Fruit fly (Drosophila melanogaster): Measurements from ENCODE around the gene CG31286.

Gene CG31286

dm6 chr3R:6664371-6665116 is 23.5 kb downstream of the CG31286 start (continued):
- TF ChIP-seq ara (GFP tag; IDR thresholded peaks at IDR 0.05), result no peak; the same call in 1 of the 2 replicates
- no peak for TF ChIP-seq dan (GFP tag; IDR thresholded peaks at IDR 0.05)
- TF ChIP-seq nerfin-1 (tag; optimal IDR thresholded peaks at IDR 0.05), result no peak
- no peak; the same call in 2 of the 3 replicates for TF ChIP-seq otp (GFP tag; IDR thresholded peaks at IDR 0.05)
- TF ChIP-seq CG11456 (GFP tag; IDR thresholded peaks at IDR 0.05), result no peak
- 0 out of 2 replicates have a peak, but pooled peaks have one; percentile 33 for TF ChIP-seq CG11696 (GFP tag; IDR thresholded peaks at IDR 0.05)
- no peak for TF ChIP-seq CG7372 (GFP tag; IDR thresholded peaks at IDR 0.05)
- no peak for TF ChIP-seq croc (GFP tag; conservative IDR thresholded peaks at IDR 0.05)
- no peak for TF ChIP-seq B-H1 (GFP tag; IDR thresholded peaks at IDR 0.05)
- TF ChIP-seq D19A (tag; optimal IDR thresholded peaks at IDR 0.05), result peak; percentile 16
- no peak for TF ChIP-seq CG3838 (GFP tag; optimal IDR thresholded peaks at IDR 0.05)
- TF ChIP-seq gem (tag; optimal IDR thresholded peaks at IDR 0.05), result peak; percentile 29
- TF ChIP-seq CG1832 (GFP tag; optimal IDR thresholded peaks at IDR 0.05), result no peak
- TF ChIP-seq CG8478 (optimal IDR thresholded peaks at IDR 0.05), result no peak
- no peak for TF ChIP-seq gcm (GFP tag; optimal IDR thresholded peaks at IDR 0.05)
- no peak for TF ChIP-seq nau (GFP tag; optimal IDR thresholded peaks at IDR 0.05)
- TF ChIP-seq E2f2 (GFP tag; IDR thresholded peaks at IDR 0.05), result peak; percentile 66
- TF ChIP-seq CG8089 (GFP tag; optimal IDR thresholded peaks at IDR 0.05), result no peak
- no peak for TF ChIP-seq HmgD (GFP tag; optimal IDR thresholded peaks at IDR 0.05)
- 0 out of 3 replicates have a peak, but pooled peaks have one; percentile 9 for TF ChIP-seq CG16813 (GFP tag; IDR thresholded peaks at IDR 0.05; ENCODE audit: partially characterized antibody)
- TF ChIP-seq unpg (GFP tag; optimal IDR thresholded peaks at IDR 0.05), result no peak
- no peak for TF ChIP-seq Myb (GFP tag; optimal IDR thresholded peaks at IDR 0.05)
- no peak for TF ChIP-seq gcm2 (GFP tag; optimal IDR thresholded peaks at IDR 0.05)
- TF ChIP-seq CG3726 (GFP tag; IDR thresholded peaks at IDR 0.05), result no peak
- TF ChIP-seq CG17612 (GFP tag; IDR thresholded peaks at IDR 0.05), result no peak
- no peak for TF ChIP-seq sob (GFP tag; IDR thresholded peaks at IDR 0.05)
- TF ChIP-seq Stat92E (GFP tag; optimal IDR thresholded peaks at IDR 0.05), result no peak
- TF ChIP-seq chn (GFP tag; optimal IDR thresholded peaks at IDR 0.05), result no peak
- peak; percentile 30; the same call in 2 of the 3 replicates for TF ChIP-seq ci (GFP tag; IDR thresholded peaks at IDR 0.05)
- no peak for TF ChIP-seq mld (GFP tag; IDR thresholded peaks at IDR 0.05; ENCODE audit: partially characterized antibody)
- TF ChIP-seq slbo (GFP tag; IDR thresholded peaks at IDR 0.05), result no peak
- TF ChIP-seq CG12942 (GFP tag; optimal IDR thresholded peaks at IDR 0.05), result peak; percentile 5
- no peak for TF ChIP-seq twi (tag; optimal IDR thresholded peaks at IDR 0.05)
- TF ChIP-seq CG17568 (GFP tag; optimal IDR thresholded peaks at IDR 0.05), result no peak
- no peak; the same call in 2 of the 3 replicates for TF ChIP-seq hb (GFP tag; IDR thresholded peaks at IDR 0.05; ENCODE audit: partially characterized antibody)
- TF ChIP-seq CrebB (tag; optimal IDR thresholded peaks at IDR 0.05), result no peak
- no peak for TF ChIP-seq CG2129 (GFP tag; IDR thresholded peaks at IDR 0.05; ENCODE audit: partially characterized antibody)
- no peak for TF ChIP-seq CG8388 (GFP tag; optimal IDR thresholded peaks at IDR 0.05)
- no peak for TF ChIP-seq CG32767 (GFP tag; IDR thresholded peaks at IDR 0.05)
- no peak for TF ChIP-seq jumu (GFP tag; optimal IDR thresholded peaks at IDR 0.05)
- TF ChIP-seq Dbx (GFP tag; IDR thresholded peaks at IDR 0.05), result no peak
- TF ChIP-seq CG15601 (tag; optimal IDR thresholded peaks at IDR 0.05), result no peak
- TF ChIP-seq lilli (GFP tag; optimal IDR thresholded peaks at IDR 0.05), result no peak
- no peak for TF ChIP-seq emc (GFP tag; optimal IDR thresholded peaks at IDR 0.05)
- no peak for TF ChIP-seq HLH54F (GFP tag; optimal IDR thresholded peaks at IDR 0.05)
- no peak for TF ChIP-seq CG16779 (GFP tag; IDR thresholded peaks at IDR 0.05)
- no peak for TF ChIP-seq vfl (GFP tag; optimal IDR thresholded peaks at IDR 0.05)
- no peak for TF ChIP-seq Eip74EF (GFP tag; optimal IDR thresholded peaks at IDR 0.05)
- TF ChIP-seq Lpt (GFP tag; optimal IDR thresholded peaks at IDR 0.05), result no peak
- no peak for TF ChIP-seq H2.0 (GFP tag; IDR thresholded peaks at IDR 0.05)

All from whole organism, embryonic.